Worm (Caenorhabditis elegans) whole organism, L4 larva: ENCODE data around the gene twk-11.

Source experiments
- Y75B8A.6 ChIP-seq: fragments of 200-800 bp; sonication (Bioruptor generic); IDR thresholded peaks from 2 replicates; pipeline ENCODE4 v1.3.6; 2022; ENCODE audit warnings: missing genetic modification reagents, missing genetic modification characterization, missing compliant biosample characterization
- ZK546.5 ChIP-seq, 2 experiments: sonication (generic microtip); optimal IDR thresholded peaks; 2 replicates each; lab custom pipeline; 2017; ENCODE audit warnings: missing biosample characterization in 2 of 2, missing genetic modification characterization in 2 of 2
- dve-1 ChIP-seq: sonication (generic microtip); optimal IDR thresholded peaks from 2 replicates; lab custom pipeline; 2017; ENCODE audit warnings: antibody characterized with exemption, mild to moderate bottlenecking, missing genetic modification characterization, missing compliant biosample characterization; ENCODE audit not compliant: insufficient read depth
- lim-7 ChIP-seq: fragments of 200-800 bp; sonication (Bioruptor generic); IDR thresholded peaks from 2 replicates; pipeline ENCODE4 v1.3.6; 2022; ENCODE audit warnings: missing genetic modification characterization, missing compliant biosample characterization
- lir-3 ChIP-seq: sonication (generic microtip); optimal IDR thresholded peaks from 2 replicates; lab custom pipeline; 2016; ENCODE audit warnings: mild to moderate bottlenecking, missing genetic modification characterization, missing compliant biosample characterization
- madf-5 ChIP-seq, 2 experiments: fragments of 200-800 bp; sonication (Bioruptor generic); IDR thresholded peaks; 2 replicates each; pipeline ENCODE4 v1.3.6; 2022; ENCODE audit warnings: missing compliant biosample characterization in 2 of 2, missing genetic modification characterization in 2 of 2
- mdt-29 ChIP-seq: fragments of 200-800 bp; sonication (Bioruptor generic); IDR thresholded peaks from 2 replicates; pipeline ENCODE4 v1.3.6; 2022; ENCODE audit warnings: missing genetic modification reagents, missing genetic modification characterization, missing compliant biosample characterization
- nhr-25 ChIP-seq: sonication (generic microtip); optimal IDR thresholded peaks from 2 replicates; lab custom pipeline; 2017; ENCODE audit warnings: missing genetic modification characterization, mild to moderate bottlenecking, missing compliant biosample characterization, antibody characterized with exemption, moderate library complexity, borderline replicate concordance; ENCODE audit not compliant: insufficient read depth
- set-16 ChIP-seq: fragments of 200-800 bp; sonication (Bioruptor generic); IDR thresholded peaks from 2 replicates; pipeline ENCODE4 v1.3.6; 2022; ENCODE audit warnings: missing genetic modification reagents, missing genetic modification characterization, missing compliant biosample characterization
- unc-39 ChIP-seq: sonication (generic microtip); optimal IDR thresholded peaks from 2 replicates; lab custom pipeline; 2017; ENCODE audit warnings: missing biosample characterization, missing genetic modification characterization
- unc-62 ChIP-seq, 3 experiments: fragments of 150-350 bp in 1 of 3; sonication (generic microtip); optimal IDR thresholded peaks in 2 of 3; peaks in 1 of 3; 1 replicate in 1 of 3; 2 replicates in 2 of 3; lab custom pipeline; 2014 to 2017; ENCODE audit warnings: missing biosample characterization in 3 of 3, missing genetic modification characterization in 3 of 3, missing genetic modification reagents in 3 of 3, missing genotype in 1 of 3
- ztf-11 ChIP-seq: fragments of 150-350 bp; optimal IDR thresholded peaks from 2 replicates; lab custom pipeline; 2014; ENCODE audit warnings: missing biosample characterization, missing genetic modification characterization

twk-11 gene

ce11 chrV:6982813-6983212 is 53.6 kb downstream of the twk-11 start, which contains the start of gene nhr-161 (continued):
- TF ChIP-seq madf-5 (GFP tag; IDR thresholded peaks at IDR 0.05; lab: Robert Waterston, UW) = no peak
- TF ChIP-seq dve-1 = no peak
- TF ChIP-seq unc-39 = no peak
- TF ChIP-seq ZK546.5 (tag; optimal IDR thresholded peaks at IDR 0.05; lab: Kevin White, UChicago) = no peak
- no peak for TF ChIP-seq ztf-11

DNA sequence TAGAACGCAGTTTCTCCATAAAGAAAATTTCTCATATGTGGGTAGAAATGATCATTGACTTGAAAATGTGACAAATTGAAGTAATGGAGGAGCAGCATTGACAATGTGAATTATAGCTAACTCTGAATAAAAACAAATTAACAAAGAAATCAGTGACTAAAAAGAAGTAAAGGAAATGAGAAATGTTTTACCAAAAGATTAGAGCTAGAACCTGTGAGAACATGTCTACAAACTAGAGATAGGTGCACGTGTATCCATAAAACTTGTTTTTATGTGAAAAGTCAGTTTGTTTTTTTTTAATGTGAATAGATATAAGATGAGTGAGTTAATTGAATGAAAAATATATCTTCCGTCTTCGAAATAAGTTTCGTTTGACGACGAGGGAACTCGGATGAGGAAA is 57.4 kb downstream of the twk-11 start, which contains the start of gene sre-12:
Gene sre-12, minus strand, starts transcription at position 101 of the 400 bp plus-strand sequence.
- TF ChIP-seq lir-3 (tag; lab: Kevin White, UChicago) = no peak
- TF ChIP-seq nhr-25 (tag; lab: Kevin White, UChicago) = no peak
- no peak for TF ChIP-seq unc-62 (GFP tag; optimal IDR thresholded peaks at IDR 0.05 in 1 of 2; lab: Kevin White, UChicago)
- TF ChIP-seq unc-62 (tag; optimal IDR thresholded peaks at IDR 0.05; lab: Kevin White, UChicago) = no peak
- no peak for TF ChIP-seq mdt-29 (GFP tag; lab: Robert Waterston, UW)
- no peak for TF ChIP-seq set-16
- no peak for TF ChIP-seq lim-7 (GFP tag; lab: Robert Waterston, UW)
- TF ChIP-seq Y75B8A.6 (GFP tag; lab: Robert Waterston, UW) = no peak
